Worm (Caenorhabditis elegans) whole organism, late embryonic: ENCODE data around the gene C03B1.6.

Experiments used
- C38D4.7 ChIP-seq: fragments of 200-800 bp; sonication (Bioruptor generic); optimal IDR thresholded peaks from 2 replicates; lab custom pipeline; 2018; ENCODE audit warnings: mild to moderate bottlenecking, missing genetic modification characterization, moderate library complexity, missing compliant biosample characterization
- K02D7.2 ChIP-seq: sonication (generic microtip); optimal IDR thresholded peaks from 2 replicates; lab custom pipeline; 2017; ENCODE audit warnings: mild to moderate bottlenecking, missing genetic modification characterization, missing compliant biosample characterization
- K09A11.1 ChIP-seq: sonication (generic microtip); optimal IDR thresholded peaks from 2 replicates; lab custom pipeline; 2017; ENCODE audit warnings: antibody characterized with exemption, mild to moderate bottlenecking, missing genetic modification characterization, missing compliant biosample characterization; ENCODE audit not compliant: insufficient read depth
- ceh-18 ChIP-seq: sonication (generic microtip); optimal IDR thresholded peaks from 2 replicates; lab custom pipeline; 2016; ENCODE audit warnings: missing genetic modification characterization, missing compliant biosample characterization
- ceh-19 ChIP-seq: fragments of 200-800 bp; sonication (Bioruptor generic); optimal IDR thresholded peaks from 2 replicates; lab custom pipeline; 2018; ENCODE audit warnings: mild to moderate bottlenecking, missing genetic modification characterization, missing compliant biosample characterization
- ceh-2 ChIP-seq: sonication (generic microtip); optimal IDR thresholded peaks from 2 replicates; lab custom pipeline; 2016; ENCODE audit warnings: missing genotype, missing genetic modification characterization, missing compliant biosample characterization
- che-1 ChIP-seq: sonication (generic microtip); optimal IDR thresholded peaks from 2 replicates; lab custom pipeline; 2016; ENCODE audit warnings: mild to moderate bottlenecking, missing genetic modification characterization, missing compliant biosample characterization
- dve-1 ChIP-seq: sonication (generic microtip); optimal IDR thresholded peaks from 2 replicates; lab custom pipeline; 2017; ENCODE audit warnings: antibody characterized with exemption, mild to moderate bottlenecking, missing genetic modification characterization, missing compliant biosample characterization
- fax-1 ChIP-seq: sonication (generic microtip); optimal IDR thresholded peaks from 2 replicates; lab custom pipeline; 2016; ENCODE audit warnings: missing genotype, missing genetic modification characterization, missing compliant biosample characterization
- fkh-10 ChIP-seq: fragments of 150-350 bp; optimal IDR thresholded peaks from 2 replicates; lab custom pipeline; 2014; ENCODE audit warnings: missing biosample characterization, missing genetic modification reagents, missing genetic modification characterization
- hlh-8 ChIP-seq: sonication (generic microtip); optimal IDR thresholded peaks from 2 replicates; lab custom pipeline; 2016; ENCODE audit warnings: missing genotype, missing genetic modification characterization, missing compliant biosample characterization
- madf-2 ChIP-seq: sonication (generic microtip); optimal IDR thresholded peaks from 2 replicates; lab custom pipeline; 2017; ENCODE audit warnings: missing genetic modification characterization, missing compliant biosample characterization
- nfya-1 ChIP-seq: sonication (generic microtip); optimal IDR thresholded peaks from 2 replicates; lab custom pipeline; 2017; ENCODE audit warnings: missing genetic modification characterization, mild to moderate bottlenecking, missing compliant biosample characterization, antibody characterized with exemption, moderate library complexity
- pag-3 ChIP-seq: sonication (generic microtip); optimal IDR thresholded peaks from 2 replicates; lab custom pipeline; 2016; ENCODE audit warnings: missing compliant biosample characterization, missing genetic modification characterization, borderline replicate concordance
- pat-9 ChIP-seq: fragments of 200-800 bp; sonication (Bioruptor generic); optimal IDR thresholded peaks from 2 replicates; lab custom pipeline; 2018; ENCODE audit warnings: mild to moderate bottlenecking, missing genetic modification characterization, moderate library complexity, missing compliant biosample characterization
- pqm-1 ChIP-seq: sonication (generic microtip); optimal IDR thresholded peaks from 2 replicates; lab custom pipeline; 2016; ENCODE audit warnings: missing genetic modification characterization, missing compliant biosample characterization
- pros-1 ChIP-seq: fragments of 150-350 bp; optimal IDR thresholded peaks from 2 replicates; lab custom pipeline; 2014; ENCODE audit warnings: missing biosample characterization, missing genetic modification reagents, missing genetic modification characterization
- rnt-1 ChIP-seq: sonication (generic microtip); optimal IDR thresholded peaks from 2 replicates; lab custom pipeline; 2016; ENCODE audit warnings: missing genetic modification characterization, missing compliant biosample characterization
- sdc-2 ChIP-seq: sonication (generic microtip); optimal IDR thresholded peaks from 2 replicates; lab custom pipeline; 2016; ENCODE audit warnings: missing genotype, missing genetic modification characterization, missing compliant biosample characterization
- ttx-3 ChIP-seq: sonication (generic microtip); optimal IDR thresholded peaks from 2 replicates; lab custom pipeline; 2016; ENCODE audit warnings: missing genetic modification reagents, missing genetic modification characterization, missing compliant biosample characterization
- unc-55 ChIP-seq: sonication (generic microtip); optimal IDR thresholded peaks from 2 replicates; lab custom pipeline; 2017; ENCODE audit warnings: missing biosample characterization, missing genetic modification reagents, missing genetic modification characterization
- ztf-16 ChIP-seq: sonication (generic microtip); optimal IDR thresholded peaks from 2 replicates; lab custom pipeline; 2017; ENCODE audit warnings: missing genetic modification characterization, missing compliant biosample characterization

The C03B1.6 gene

ce11 chrX:6391491-6391890 is 41.4 kb downstream of the C03B1.6 start, which contains the start of gene igcm-2:
Gene igcm-2 (minus strand): TSS chrX:6391591.
- no peak for TF ChIP-seq madf-2 (tag; lab: Kevin White, UChicago)
- TF ChIP-seq K09A11.1 (tag; lab: Kevin White, UChicago): no peak
- TF ChIP-seq fkh-10 (GFP tag; lab: Kevin White, UChicago): no peak
- TF ChIP-seq hlh-8 (tag; lab: Kevin White, UChicago): no peak
- TF ChIP-seq sdc-2 (tag; lab: Kevin White, UChicago): no peak
- no peak for TF ChIP-seq pat-9 (tag; lab: Kevin White, UChicago)
- TF ChIP-seq che-1 (tag; lab: Kevin White, UChicago): no peak
- TF ChIP-seq unc-55: no peak
- no peak for TF ChIP-seq ceh-2 (tag; lab: Kevin White, UChicago)
- no peak for TF ChIP-seq ceh-19 (GFP tag; lab: Kevin White, UChicago)
- TF ChIP-seq nfya-1 (tag; lab: Kevin White, UChicago): no peak

ce11 chrX:6399450-6399849 is 49.3 kb downstream of the C03B1.6 start:
- no peak for TF ChIP-seq pros-1 (tag; lab: Kevin White, UChicago)
- peak; percentile 9 for TF ChIP-seq ceh-18 (tag; lab: Kevin White, UChicago)
- no peak for TF ChIP-seq pqm-1 (tag; lab: Kevin White, UChicago)
- no peak for TF ChIP-seq ztf-16 (tag; lab: Kevin White, UChicago)
- TF ChIP-seq K02D7.2 (tag; lab: Kevin White, UChicago): no peak
- TF ChIP-seq rnt-1 (tag; lab: Kevin White, UChicago): peak; percentile 29
- no peak for TF ChIP-seq C38D4.7 (GFP tag; lab: Kevin White, UChicago)
- no peak for TF ChIP-seq fax-1
- no peak for TF ChIP-seq dve-1
- TF ChIP-seq pag-3 (tag; lab: Kevin White, UChicago): no peak
- no peak for TF ChIP-seq ttx-3 (tag; lab: Kevin White, UChicago)
